Fruit fly (Drosophila melanogaster) whole organism, wandering third instar larva: Measurements from ENCODE around the gene CG9928.

Experiments
- Dfd ChIP-seq: fragments of >200 bp; optimal IDR thresholded peaks from 2 replicates; lab custom pipeline; 2017; ENCODE audit warnings: missing biosample characterization, missing genetic modification characterization
- Dif ChIP-seq: fragments of 200-275, 200-300 bp; sonication (Bioruptor generic); optimal IDR thresholded peaks from 2 replicates; lab custom pipeline; 2018; ENCODE audit warnings: missing biosample characterization, missing genetic modification characterization; ENCODE audit not compliant: partially characterized antibody
- HLH106 ChIP-seq: fragments of 200-800 bp; optimal IDR thresholded peaks from 3 replicates; lab custom pipeline; 2019; ENCODE audit warnings: missing biosample characterization, mild to moderate bottlenecking, missing genetic modification characterization, moderate library complexity
- Hnf4 ChIP-seq: fragments of 200-800 bp; sonication (Bioruptor generic); optimal IDR thresholded peaks from 2 replicates; lab custom pipeline; 2016; ENCODE audit warnings: missing biosample characterization, mild to moderate bottlenecking, missing genetic modification characterization
- Hr78 ChIP-seq: fragments of >200 bp; optimal IDR thresholded peaks from 2 replicates; lab custom pipeline; 2017; ENCODE audit warnings: missing biosample characterization, missing genetic modification characterization
- Hr83 ChIP-seq: fragments of 200-300 bp; sonication (Bioruptor generic); optimal IDR thresholded peaks from 2 replicates; lab custom pipeline; 2016; ENCODE audit warnings: missing biosample characterization, mild to moderate bottlenecking, missing genetic modification characterization, moderate library complexity; ENCODE audit not compliant: poor library complexity, severe bottlenecking
- Jra ChIP-seq: sonication (Bioruptor generic); optimal IDR thresholded peaks from 2 replicates; lab custom pipeline; 2016; ENCODE audit warnings: missing biosample characterization, missing genetic modification characterization
- N ChIP-seq: fragments of >200 bp; optimal IDR thresholded peaks from 2 replicates; lab custom pipeline; 2018; ENCODE audit warnings: missing biosample characterization, missing external identifiers, missing genetic modification characterization
- Vsx2 ChIP-seq: fragments of 200-300, 225-300 bp; sonication (Bioruptor generic); optimal IDR thresholded peaks from 2 replicates; lab custom pipeline; 2018; ENCODE audit warnings: missing biosample characterization, missing genetic modification characterization; ENCODE audit not compliant: partially characterized antibody
- br ChIP-seq: fragments of 200-800 bp; sonication (Bioruptor generic); optimal IDR thresholded peaks from 2 replicates; lab custom pipeline; 2016; ENCODE audit warnings: missing biosample characterization, missing genetic modification characterization
- dl ChIP-seq, 2 experiments: fragments of 175-275, 200-275 bp in 1 of 2; fragments of 200-275 bp in 1 of 2; sonication (Bioruptor generic); optimal IDR thresholded peaks; lab custom pipeline; 2018; ENCODE audit warnings: mild to moderate bottlenecking in 2 of 2, missing biosample characterization in 2 of 2, missing genetic modification characterization in 2 of 2, moderate library complexity in 2 of 2; ENCODE audit not compliant: partially characterized antibody in 2 of 2, insufficient read depth in 1 of 2
- dsf ChIP-seq: sonication (Bioruptor generic); optimal IDR thresholded peaks from 2 replicates; lab custom pipeline; 2016; ENCODE audit warnings: missing biosample characterization, missing genetic modification characterization, borderline replicate concordance
- ey ChIP-seq: fragments of 200-800 bp; sonication (Bioruptor generic); optimal IDR thresholded peaks from 2 replicates; lab custom pipeline; 2016; ENCODE audit warnings: missing biosample characterization, missing genetic modification characterization
- foxo ChIP-seq, 2 experiments: fragments of 200-800 bp; sonication (Bioruptor generic); optimal IDR thresholded peaks; 2 replicates in 1 of 2; 3 replicates in 1 of 2; lab custom pipeline; 2016 to 2017; ENCODE audit warnings: missing biosample characterization in 2 of 2, missing genetic modification characterization in 2 of 2
- fru ChIP-seq: fragments of 200-800 bp; sonication (Bioruptor generic); optimal IDR thresholded peaks from 3 replicates; lab custom pipeline; 2016; ENCODE audit warnings: missing biosample characterization, mild to moderate bottlenecking, missing genetic modification characterization
- jim ChIP-seq: fragments of 175-275, 200-325 bp; sonication (Bioruptor generic); optimal IDR thresholded peaks from 2 replicates; lab custom pipeline; 2016; ENCODE audit warnings: missing biosample characterization, mild to moderate bottlenecking, missing genetic modification characterization
- pan ChIP-seq: fragments of >200 bp; optimal IDR thresholded peaks from 2 replicates; lab custom pipeline; 2017
- sage ChIP-seq: fragments of 200-800 bp; sonication (Bioruptor generic); optimal IDR thresholded peaks from 2 replicates; lab custom pipeline; 2016; ENCODE audit warnings: missing biosample characterization, mild to moderate bottlenecking, missing genetic modification characterization
- sv ChIP-seq: fragments of 200-800 bp; sonication (Bioruptor generic); optimal IDR thresholded peaks from 3 replicates; lab custom pipeline; 2016; ENCODE audit warnings: missing biosample characterization, missing genetic modification characterization

The CG9928 gene

DNA sequence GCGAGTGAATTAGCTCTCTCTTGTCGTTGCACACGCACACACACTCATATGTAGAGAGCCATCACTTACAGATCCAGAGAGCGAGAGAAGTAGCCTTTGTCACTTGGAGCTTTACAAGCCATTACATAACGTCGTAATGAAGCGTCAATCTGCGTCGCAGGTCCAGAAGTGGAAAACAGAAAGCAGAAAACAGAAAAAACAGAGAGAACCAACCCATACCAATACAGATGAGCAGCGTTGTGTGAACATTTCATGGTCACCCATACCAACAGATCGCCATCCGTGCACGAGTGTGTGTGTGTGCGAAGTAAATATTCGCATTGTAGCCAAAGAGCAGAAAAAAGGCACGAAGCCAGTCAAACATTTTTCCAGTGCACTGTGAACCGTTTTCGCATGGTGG lies 44.4 kb downstream of the CG9928 start:
- no peak for TF ChIP-seq br (GFP tag; lab: Kevin White, UChicago)

dm6 chr2L:13097200-13097599 lies 45.5 kb downstream of the CG9928 start:
- no peak for TF ChIP-seq br (GFP tag; lab: Kevin White, UChicago)
- no peak for TF ChIP-seq Jra
- no peak for TF ChIP-seq Vsx2 (GFP tag; lab: Kevin White, UChicago)
- TF ChIP-seq Hr83 = no peak
- no peak for TF ChIP-seq dl (GFP tag; optimal IDR thresholded peaks at IDR 0.05; lab: Kevin White, UChicago; ENCODE audit: insufficient read depth in 1 of 2, partially characterized antibody in 2 of 2)
- no peak for TF ChIP-seq Hr78 (GFP tag; lab: Kevin White, UChicago)
- TF ChIP-seq fru (GFP tag; lab: Kevin White, UChicago) = no peak
- TF ChIP-seq pan (lab: Kevin White, UChicago) = no peak
- no peak for TF ChIP-seq Dfd (GFP tag; lab: Kevin White, UChicago)
- TF ChIP-seq dsf (GFP tag; lab: Kevin White, UChicago) = no peak
- TF ChIP-seq N = no peak
- TF ChIP-seq HLH106 (tag; lab: Kevin White, UChicago) = no peak
- no peak for TF ChIP-seq Dif (GFP tag; lab: Kevin White, UChicago)
- TF ChIP-seq sv (GFP tag; lab: Kevin White, UChicago) = no peak
- TF ChIP-seq jim (GFP tag; lab: Kevin White, UChicago) = no peak

DNA sequence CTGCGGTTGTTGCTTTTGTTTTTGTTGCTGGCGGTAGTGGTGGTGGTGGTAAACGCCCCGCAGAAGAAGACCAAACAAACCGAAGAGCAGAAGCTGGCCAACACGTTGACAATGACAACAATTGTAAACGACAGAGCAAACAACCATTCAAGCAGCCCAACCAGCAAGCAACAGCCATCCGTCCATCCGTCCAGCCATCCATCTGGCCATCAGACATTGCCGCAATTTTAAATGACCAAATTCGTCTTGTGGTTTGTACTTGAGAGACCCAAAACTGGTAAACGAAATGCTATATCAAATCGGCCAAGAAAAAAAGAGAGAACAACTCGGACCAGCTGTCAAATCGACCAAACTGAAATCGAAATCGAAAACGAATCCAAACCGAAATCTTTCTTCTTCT lies 46.9 kb downstream of the CG9928 start:
- TF ChIP-seq sage = no peak
- TF ChIP-seq fru (GFP tag; lab: Kevin White, UChicago) = no peak
- TF ChIP-seq sv (GFP tag; lab: Kevin White, UChicago) = no peak
- TF ChIP-seq Hnf4 (GFP tag; lab: Kevin White, UChicago) = no peak
- TF ChIP-seq Vsx2 (GFP tag; lab: Kevin White, UChicago) = no peak
- TF ChIP-seq ey (GFP tag; lab: Kevin White, UChicago) = no peak
- no peak for TF ChIP-seq foxo (GFP tag; optimal IDR thresholded peaks at IDR 0.05; lab: Kevin White, UChicago)
- no peak for TF ChIP-seq Hr83
